Comparison of ENCODE assay signal across 3 worm cellular contexts in genomic region chrIV:13910931-13911330, ce11.
TF ChIP-seq lines count a peak whose summit lies in the region.

No protein-coding gene starts in this region.

TF ChIP-seq in whole organism, L1 larva, 84 proteins besides CTCF, POLR2A, EP300 and RAD21 (continued from another document):
- no peak for TF ChIP-seq unc-98 (GFP tag; IDR thresholded peaks at IDR 0.05; lab: Robert Waterston, UW)
- TF ChIP-seq C16A3.4 (tag; optimal IDR thresholded peaks at IDR 0.05; lab: Kevin White, UChicago): no peak
- peak; percentile 68 for TF ChIP-seq nhr-90 (tag; optimal IDR thresholded peaks at IDR 0.05; lab: Kevin White, UChicago; ENCODE audit: poor library complexity)
- no peak for TF ChIP-seq ama-1 (optimal IDR thresholded peaks at IDR 0.05; lab: Kevin White, UChicago)
- TF ChIP-seq efl-1 (optimal IDR thresholded peaks at IDR 0.05; lab: Kevin White, UChicago): no peak
- peak in 1 of 2 experiments; percentile 52 for TF ChIP-seq efl-1 (GFP tag; optimal IDR thresholded peaks at IDR 0.05 in 1 of 2; lab: Kevin White, UChicago)
- no peak for TF ChIP-seq ceh-8 (GFP tag; optimal IDR thresholded peaks at IDR 0.05; lab: Kevin White, UChicago)
- TF ChIP-seq lir-3 (tag; optimal IDR thresholded peaks at IDR 0.05; lab: Kevin White, UChicago; ENCODE audit: poor library complexity): no peak
- no peak for TF ChIP-seq ztf-11 (tag; optimal IDR thresholded peaks at IDR 0.05; lab: Kevin White, UChicago)
- TF ChIP-seq elt-3 (tag; optimal IDR thresholded peaks at IDR 0.05; lab: Kevin White, UChicago): peak in 4 of 6 experiments; percentile 20 to 94 (median 56)
- TF ChIP-seq skn-1 (tag; optimal IDR thresholded peaks at IDR 0.05; lab: Kevin White, UChicago): peak; percentile 7
- peak; percentile 72 for TF ChIP-seq tbx-2 (tag; optimal IDR thresholded peaks at IDR 0.05; lab: Kevin White, UChicago)
- peak in 1 of 3 experiments; percentile 8 for TF ChIP-seq dpl-1 (GFP tag; optimal IDR thresholded peaks at IDR 0.05; lab: Kevin White, UChicago)
- TF ChIP-seq nhr-28 (tag; optimal IDR thresholded peaks at IDR 0.05; lab: Kevin White, UChicago): no peak
- TF ChIP-seq swsn-7 (tag; optimal IDR thresholded peaks at IDR 0.05; lab: Kevin White, UChicago): no peak
- no peak for TF ChIP-seq nhr-237 (tag; optimal IDR thresholded peaks at IDR 0.05; lab: Kevin White, UChicago)
- TF ChIP-seq C04F5.9 (tag; optimal IDR thresholded peaks at IDR 0.05; lab: Kevin White, UChicago): no peak
- no peak for TF ChIP-seq alr-1 (tag; optimal IDR thresholded peaks at IDR 0.05; lab: Kevin White, UChicago; ENCODE audit: borderline replicate concordance)
- no peak for TF ChIP-seq fkh-4 (tag; optimal IDR thresholded peaks at IDR 0.05; lab: Kevin White, UChicago; ENCODE audit: borderline replicate concordance)
- no peak for TF ChIP-seq unc-86 (tag; optimal IDR thresholded peaks at IDR 0.05; lab: Kevin White, UChicago)
- peak in 1 of 2 experiments; percentile 58 for TF ChIP-seq lin-35 (GFP tag; optimal IDR thresholded peaks at IDR 0.05; lab: Kevin White, UChicago)
- no peak for TF ChIP-seq hpl-2 (GFP tag; optimal IDR thresholded peaks at IDR 0.05; lab: Kevin White, UChicago)
- TF ChIP-seq egl-13 (tag; optimal IDR thresholded peaks at IDR 0.05; lab: Kevin White, UChicago): no peak
- no peak for TF ChIP-seq fos-1 (tag; optimal IDR thresholded peaks at IDR 0.05; lab: Kevin White, UChicago)
- peak; percentile 67 for TF ChIP-seq grh-1 (GFP tag; IDR thresholded peaks at IDR 0.05; lab: Robert Waterston, UW)
- TF ChIP-seq sptf-1 (tag; optimal IDR thresholded peaks at IDR 0.05; lab: Kevin White, UChicago): no peak
- TF ChIP-seq snu-23 (GFP tag; optimal IDR thresholded peaks at IDR 0.05; lab: Kevin White, UChicago): peak; percentile 72
- TF ChIP-seq mef-2 (tag; optimal IDR thresholded peaks at IDR 0.05; lab: Kevin White, UChicago): no peak

TF ChIP-seq in whole organism, L2 larva, 48 proteins besides CTCF, POLR2A, EP300 and RAD21 (continued from another document):
- TF ChIP-seq ztf-4 (tag; optimal IDR thresholded peaks at IDR 0.05; lab: Kevin White, UChicago): peak; percentile 48
- TF ChIP-seq nhr-237 (tag; optimal IDR thresholded peaks at IDR 0.05; lab: Kevin White, UChicago): no peak
- TF ChIP-seq snpc-4 (tag; optimal IDR thresholded peaks at IDR 0.05; lab: Kevin White, UChicago): no peak
- TF ChIP-seq ZK546.5 (tag; optimal IDR thresholded peaks at IDR 0.05; lab: Kevin White, UChicago): no peak
- TF ChIP-seq unc-62 (GFP tag; optimal IDR thresholded peaks at IDR 0.05; lab: Kevin White, UChicago): no peak
- TF ChIP-seq sem-4 (tag; optimal IDR thresholded peaks at IDR 0.05; lab: Kevin White, UChicago): no peak
- no peak for TF ChIP-seq skn-1 (tag; optimal IDR thresholded peaks at IDR 0.05; lab: Kevin White, UChicago)
- no peak for TF ChIP-seq peb-1 (tag; optimal IDR thresholded peaks at IDR 0.05; lab: Kevin White, UChicago)
- no peak for TF ChIP-seq alr-1 (tag; optimal IDR thresholded peaks at IDR 0.05; lab: Kevin White, UChicago)
- no peak for TF ChIP-seq C34F6.9 (tag; optimal IDR thresholded peaks at IDR 0.05; lab: Kevin White, UChicago)
- TF ChIP-seq crh-2 (tag; optimal IDR thresholded peaks at IDR 0.05; lab: Kevin White, UChicago): peak; percentile 27
- no peak for TF ChIP-seq dmd-4 (tag; optimal IDR thresholded peaks at IDR 0.05; lab: Kevin White, UChicago)
- peak; percentile 78 for TF ChIP-seq nhr-25 (tag; optimal IDR thresholded peaks at IDR 0.05; lab: Kevin White, UChicago)
- TF ChIP-seq nhr-129 (tag; optimal IDR thresholded peaks at IDR 0.05; lab: Kevin White, UChicago): peak; percentile 60
- no peak for TF ChIP-seq nhr-11 (tag; optimal IDR thresholded peaks at IDR 0.05; lab: Kevin White, UChicago)
- TF ChIP-seq ztf-1 (GFP tag; conservative IDR thresholded peaks at IDR 0.05; lab: Robert Waterston, UW): no peak
- TF ChIP-seq nhr-12 (tag; optimal IDR thresholded peaks at IDR 0.05; lab: Kevin White, UChicago): no peak
- no peak for TF ChIP-seq elt-1 (tag; optimal IDR thresholded peaks at IDR 0.05; lab: Kevin White, UChicago)
- no peak for TF ChIP-seq lin-13 (GFP tag; optimal IDR thresholded peaks at IDR 0.05; lab: Kevin White, UChicago)
- no peak for TF ChIP-seq nhr-77 (tag; optimal IDR thresholded peaks at IDR 0.05; lab: Kevin White, UChicago)
- TF ChIP-seq R02D3.7 (tag; optimal IDR thresholded peaks at IDR 0.05; lab: Kevin White, UChicago): no peak
- no peak for TF ChIP-seq fos-1 (tag; optimal IDR thresholded peaks at IDR 0.05; lab: Kevin White, UChicago)
- no peak for TF ChIP-seq nhr-6 (tag; optimal IDR thresholded peaks at IDR 0.05; lab: Kevin White, UChicago)
- TF ChIP-seq mbf-1 (tag; optimal IDR thresholded peaks at IDR 0.05; lab: Kevin White, UChicago): no peak
- no peak for TF ChIP-seq unc-55 (GFP tag; optimal IDR thresholded peaks at IDR 0.05; lab: Kevin White, UChicago)
- TF ChIP-seq Y55F3AM.14 (GFP tag; optimal IDR thresholded peaks at IDR 0.05; lab: Kevin White, UChicago): no peak
- no peak for TF ChIP-seq unc-39 (tag; optimal IDR thresholded peaks at IDR 0.05; lab: Kevin White, UChicago)
- TF ChIP-seq ztf-11 (tag; optimal IDR thresholded peaks at IDR 0.05; lab: Kevin White, UChicago): no peak
- no peak for TF ChIP-seq ama-1 (optimal IDR thresholded peaks at IDR 0.05; lab: Kevin White, UChicago)

TF ChIP-seq in whole organism, L3 larva, 47 proteins besides CTCF, POLR2A, EP300 and RAD21 (continued from another document):
- no peak for TF ChIP-seq lsy-12 (tag; optimal IDR thresholded peaks at IDR 0.05; lab: Kevin White, UChicago)
- TF ChIP-seq nhr-43 (tag; optimal IDR thresholded peaks at IDR 0.05; lab: Kevin White, UChicago; ENCODE audit: poor library complexity, severe bottlenecking): peak; percentile 54
- TF ChIP-seq nhr-23 (tag; optimal IDR thresholded peaks at IDR 0.05; lab: Kevin White, UChicago): peak; percentile 47
- TF ChIP-seq ztf-11 (tag; optimal IDR thresholded peaks at IDR 0.05; lab: Kevin White, UChicago): no peak
- TF ChIP-seq elt-2 (tag; optimal IDR thresholded peaks at IDR 0.05; lab: Kevin White, UChicago): no peak
- TF ChIP-seq fkh-10 (GFP tag; optimal IDR thresholded peaks at IDR 0.05; lab: Kevin White, UChicago): no peak
